Worm (Caenorhabditis elegans) whole organism, L1 larva: Measurements from ENCODE around the gene col-121.

Experiments
- F16B12.6 ChIP-seq: fragments of 150-350 bp; optimal IDR thresholded peaks from 2 replicates; lab custom pipeline; 2014; ENCODE audit warnings: missing biosample characterization, missing genetic modification characterization
- aly-2 ChIP-seq: fragments of 150-350 bp; optimal IDR thresholded peaks from 2 replicates; lab custom pipeline; 2014; ENCODE audit warnings: missing biosample characterization, missing genetic modification characterization
- blmp-1 ChIP-seq: fragments of 150-350 bp; optimal IDR thresholded peaks from 2 replicates; lab custom pipeline; 2014; ENCODE audit warnings: missing biosample characterization, missing genetic modification characterization
- ceh-63 ChIP-seq: fragments of 200-800 bp; sonication (Bioruptor generic); optimal IDR thresholded peaks from 2 replicates; lab custom pipeline; 2018; ENCODE audit warnings: mild to moderate bottlenecking, missing genetic modification characterization, missing compliant biosample characterization
- ceh-8 ChIP-seq: fragments of 200-800 bp; sonication (Bioruptor generic); optimal IDR thresholded peaks from 2 replicates; lab custom pipeline; 2018; ENCODE audit warnings: mild to moderate bottlenecking, missing genetic modification characterization, moderate library complexity, missing compliant biosample characterization
- ceh-82 ChIP-seq, 3 experiments: fragments of 150-350 bp in 1 of 3; sonication (generic microtip) in 2 of 3; optimal IDR thresholded peaks; 2 replicates each; lab custom pipeline; 2014 to 2017; ENCODE audit warnings: missing biosample characterization in 3 of 3, missing genetic modification characterization in 3 of 3
- dpl-1 ChIP-seq, 3 experiments: fragments of 150-350 bp in 2 of 3; sonication (generic microtip) in 1 of 3; optimal IDR thresholded peaks; 2 replicates each; lab custom pipeline; 2014 to 2017; ENCODE audit warnings: missing biosample characterization in 3 of 3, missing genetic modification characterization in 3 of 3, missing genetic modification reagents in 3 of 3
- dsc-1 ChIP-seq: sonication (generic microtip); optimal IDR thresholded peaks from 2 replicates; lab custom pipeline; 2016; ENCODE audit warnings: mild to moderate bottlenecking, missing genetic modification characterization, missing compliant biosample characterization
- efl-1 ChIP-seq, 4 experiments: fragments of 150-350 bp; optimal IDR thresholded peaks in 3 of 4; peaks in 1 of 4; 1 replicate in 1 of 4; 2 replicates in 3 of 4; lab custom pipeline; 2014; ENCODE audit warnings: missing biosample characterization in 2 of 4, missing genetic modification characterization in 2 of 4, missing genetic modification reagents in 2 of 4
- efl-3 ChIP-seq: fragments of 200-800 bp; sonication (Bioruptor generic); optimal IDR thresholded peaks from 2 replicates; lab custom pipeline; 2018; ENCODE audit warnings: mild to moderate bottlenecking, missing genetic modification characterization, missing compliant biosample characterization
- elt-2 ChIP-seq: sonication (generic microtip); optimal IDR thresholded peaks from 2 replicates; lab custom pipeline; 2016; ENCODE audit warnings: missing genetic modification characterization, mild to moderate bottlenecking, inconsistent platforms, missing compliant biosample characterization, missing genetic modification reagents
- ets-5 ChIP-seq: fragments of 200-800 bp; sonication (Bioruptor generic); IDR thresholded peaks from 2 replicates; pipeline ENCODE4 v1.3.6; 2022; ENCODE audit warnings: missing genetic modification characterization, missing compliant biosample characterization
- hlh-4 ChIP-seq: sonication (generic microtip); optimal IDR thresholded peaks from 2 replicates; lab custom pipeline; 2016; ENCODE audit warnings: mild to moderate bottlenecking, missing genetic modification characterization, missing compliant biosample characterization
- hpl-2 ChIP-seq: fragments of 150-350 bp; optimal IDR thresholded peaks from 2 replicates; lab custom pipeline; 2014; ENCODE audit warnings: missing biosample characterization, missing genetic modification reagents, missing genetic modification characterization
- irx-1 ChIP-seq: sonication (generic microtip); optimal IDR thresholded peaks from 2 replicates; lab custom pipeline; 2016; ENCODE audit warnings: missing genetic modification characterization, missing compliant biosample characterization
- isw-1 ChIP-seq: fragments of 200-800 bp; sonication (Bioruptor generic); IDR thresholded peaks from 2 replicates; pipeline ENCODE4 v1.3.6; 2022; ENCODE audit warnings: missing genetic modification characterization, missing compliant biosample characterization
- lin-13 ChIP-seq: fragments of 150-350 bp; optimal IDR thresholded peaks from 2 replicates; lab custom pipeline; 2014; ENCODE audit warnings: missing biosample characterization, missing genetic modification reagents, missing genetic modification characterization
- lin-15B ChIP-seq: fragments of 150-350 bp; sonication (generic microtip); optimal IDR thresholded peaks from 3 replicates; lab custom pipeline; 2014; ENCODE audit warnings: missing biosample characterization, missing genetic modification characterization
- lin-35 ChIP-seq, 2 experiments: fragments of 150-350 bp; optimal IDR thresholded peaks; 2 replicates each; lab custom pipeline; 2014; ENCODE audit warnings: missing biosample characterization in 2 of 2, missing genetic modification characterization in 2 of 2, missing genetic modification reagents in 2 of 2
- lin-39 ChIP-seq: fragments of 150-350 bp; optimal IDR thresholded peaks from 2 replicates; lab custom pipeline; 2014; ENCODE audit warnings: missing biosample characterization, missing genetic modification reagents, missing genetic modification characterization
- lir-3 ChIP-seq: sonication (generic microtip); optimal IDR thresholded peaks from 2 replicates; lab custom pipeline; 2016; ENCODE audit warnings: mild to moderate bottlenecking, missing genetic modification characterization, moderate library complexity, missing compliant biosample characterization; ENCODE audit not compliant: poor library complexity
- lsy-2 ChIP-seq, 2 experiments: fragments of 150-350 bp; optimal IDR thresholded peaks; 2 replicates each; lab custom pipeline; 2014; ENCODE audit warnings: missing biosample characterization in 2 of 2, missing genetic modification characterization in 2 of 2
- mab-9 ChIP-seq: fragments of 200-800 bp; sonication (Bioruptor generic); IDR thresholded peaks from 2 replicates; pipeline ENCODE4 v1.3.6; 2022; ENCODE audit warnings: missing genetic modification reagents, missing genetic modification characterization, missing compliant biosample characterization
- mdl-1 ChIP-seq, 2 experiments: fragments of 150-350 bp; optimal IDR thresholded peaks; 2 replicates each; lab custom pipeline; 2014 to 2017; ENCODE audit warnings: missing biosample characterization in 2 of 2, missing genetic modification characterization in 2 of 2, inconsistent platforms in 1 of 2
- nhr-11 ChIP-seq: fragments of 150-350 bp; optimal IDR thresholded peaks from 2 replicates; lab custom pipeline; 2014; ENCODE audit warnings: missing biosample characterization, missing genetic modification characterization
- nhr-19 ChIP-seq: fragments of 200-800 bp; sonication (Bioruptor generic); conservative IDR thresholded peaks from 2 replicates; pipeline ENCODE4 v1.3.6; 2022; ENCODE audit warnings: missing genetic modification characterization, missing compliant biosample characterization
- nhr-237 ChIP-seq: fragments of 150-350 bp; optimal IDR thresholded peaks from 2 replicates; lab custom pipeline; 2014; ENCODE audit warnings: missing biosample characterization, missing genetic modification characterization
- nhr-47 ChIP-seq: sonication (generic microtip); optimal IDR thresholded peaks from 2 replicates; lab custom pipeline; 2016; ENCODE audit warnings: mild to moderate bottlenecking, missing genetic modification characterization, moderate library complexity, missing compliant biosample characterization
- nhr-71 ChIP-seq: sonication (generic microtip); optimal IDR thresholded peaks from 2 replicates; lab custom pipeline; 2016; ENCODE audit warnings: mild to moderate bottlenecking, missing genetic modification characterization, moderate library complexity, missing compliant biosample characterization
- nhr-77 ChIP-seq: fragments of 150-350 bp; optimal IDR thresholded peaks from 2 replicates; lab custom pipeline; 2014; ENCODE audit warnings: missing biosample characterization, missing genetic modification characterization
- nhr-84 ChIP-seq: sonication (generic microtip); optimal IDR thresholded peaks from 2 replicates; lab custom pipeline; 2017; ENCODE audit warnings: missing biosample characterization, missing genetic modification characterization
- nhr-85 ChIP-seq: sonication (generic microtip); peaks from one replicate; lab custom pipeline; 2016; ENCODE audit warnings: missing genetic modification characterization, inconsistent platforms, missing compliant biosample characterization
- nhr-90 ChIP-seq: sonication (generic microtip); optimal IDR thresholded peaks from 2 replicates; lab custom pipeline; 2016; ENCODE audit warnings: mild to moderate bottlenecking, missing genetic modification characterization, missing compliant biosample characterization; ENCODE audit not compliant: poor library complexity
- pax-3 ChIP-seq: fragments of 200-800 bp; sonication (Bioruptor generic); optimal IDR thresholded peaks from 2 replicates; lab custom pipeline; 2018; ENCODE audit warnings: mild to moderate bottlenecking, missing genetic modification characterization, moderate library complexity, missing compliant biosample characterization
- rnt-1 ChIP-seq: sonication (generic microtip); optimal IDR thresholded peaks from 2 replicates; lab custom pipeline; 2016; ENCODE audit warnings: mild to moderate bottlenecking, missing genetic modification characterization, moderate library complexity, missing compliant biosample characterization
- snu-23 ChIP-seq: sonication (generic microtip); optimal IDR thresholded peaks from 2 replicates; lab custom pipeline; 2016; ENCODE audit warnings: missing genetic modification characterization, missing compliant biosample characterization
- sox-4 ChIP-seq: sonication (generic microtip); optimal IDR thresholded peaks from 2 replicates; lab custom pipeline; 2016; ENCODE audit warnings: missing genetic modification characterization, missing compliant biosample characterization
- swsn-7 ChIP-seq: sonication (generic microtip); optimal IDR thresholded peaks from 2 replicates; lab custom pipeline; 2016; ENCODE audit warnings: missing genetic modification characterization, missing compliant biosample characterization
- tbx-2 ChIP-seq: sonication (generic microtip); optimal IDR thresholded peaks from 2 replicates; lab custom pipeline; 2016; ENCODE audit warnings: missing genetic modification characterization, missing compliant biosample characterization
- unc-98 ChIP-seq: fragments of 200-800 bp; sonication (Bioruptor generic); IDR thresholded peaks from 2 replicates; pipeline ENCODE4 v1.3.6; 2022; ENCODE audit warnings: missing genetic modification characterization, missing compliant biosample characterization
- xbp-1 ChIP-seq: sonication (generic microtip); optimal IDR thresholded peaks from 2 replicates; lab custom pipeline; 2016; ENCODE audit warnings: missing genetic modification characterization, missing compliant biosample characterization

col-121 gene

ce11 chrIV:9403761-9404420 is 7.9 kb upstream of the col-121 start:
- TF ChIP-seq isw-1 (peak; percentile 55), nhr-19 (peak; percentile 36; the same call in 1 of the 2 replicates), rnt-1 (tag; lab: Kevin White, UChicago) (peak; percentile 45), ceh-8 (GFP tag; lab: Kevin White, UChicago) (no peak), nhr-47 (tag; lab: Kevin White, UChicago) (peak; percentile 57), dpl-1 (GFP tag; optimal IDR thresholded peaks at IDR 0.05; lab: Kevin White, UChicago) (peak; percentile 87 to 90 (median 90)), nhr-85 (tag; lab: Kevin White, UChicago) (peak; percentile 75), blmp-1 (no peak), nhr-71 (tag; lab: Kevin White, UChicago) (peak; percentile 49), xbp-1 (peak; percentile 45), lin-13 (no peak), mab-9 (GFP tag; lab: Robert Waterston, UW) (no peak), dsc-1 (peak; percentile 17), tbx-2 (tag; lab: Kevin White, UChicago) (peak; percentile 22), ceh-63 (GFP tag; lab: Kevin White, UChicago) (no peak), nhr-90 (tag; lab: Kevin White, UChicago) (no peak), efl-1 (optimal IDR thresholded peaks at IDR 0.05; lab: Kevin White, UChicago) (peak; percentile 93 to 96), efl-1 (GFP tag; optimal IDR thresholded peaks at IDR 0.05 in 1 of 2; lab: Kevin White, UChicago) (peak; percentile 92 to 99), snu-23 (GFP tag; lab: Kevin White, UChicago) (peak; percentile 22), pax-3 (tag; lab: Kevin White, UChicago) (no peak), swsn-7 (tag; lab: Kevin White, UChicago) (peak; percentile 10), lsy-2 (tag; optimal IDR thresholded peaks at IDR 0.05; lab: Kevin White, UChicago) (peak in 1 of 2 experiments; percentile 39), lin-35 (GFP tag; optimal IDR thresholded peaks at IDR 0.05; lab: Kevin White, UChicago) (peak; percentile 87 to 93), irx-1 (tag; lab: Kevin White, UChicago) (peak; percentile 38), nhr-77 (no peak), hlh-4 (tag; lab: Kevin White, UChicago) (no peak), unc-98 (GFP tag; lab: Robert Waterston, UW) (no peak), efl-3 (GFP tag; lab: Kevin White, UChicago) (no peak), ceh-82 (tag; optimal IDR thresholded peaks at IDR 0.05; lab: Kevin White, UChicago) (peak in 1 of 3 experiments; percentile 8), lin-15B (tag; lab: Kevin White, UChicago) (no peak), lin-39 (tag; lab: Kevin White, UChicago) (no peak), mdl-1 (tag; optimal IDR thresholded peaks at IDR 0.05; lab: Kevin White, UChicago) (no peak), hpl-2 (GFP tag; lab: Kevin White, UChicago) (no peak)

- TF ChIP-seq sox-4 (tag; lab: Kevin White, UChicago) = no peak
- no peak for TF ChIP-seq ets-5 (GFP tag; lab: Robert Waterston, UW)
- no peak for TF ChIP-seq isw-1
- peak; percentile 17 for TF ChIP-seq elt-2 (tag; lab: Kevin White, UChicago)
Observed at ce11 chrIV:9401715-9402114, 5.7 kb upstream of the col-121 start, which contains the start of gene F56D5.6. TSS of gene F56D5.6 (plus strand) at chrIV:9401922.

- TF ChIP-seq dpl-1 (GFP tag; optimal IDR thresholded peaks at IDR 0.05; lab: Kevin White, UChicago) = no peak
- no peak for TF ChIP-seq nhr-90 (tag; lab: Kevin White, UChicago)
- TF ChIP-seq nhr-11 = no peak
- no peak for TF ChIP-seq lir-3 (tag; lab: Kevin White, UChicago)
- no peak for TF ChIP-seq tbx-2 (tag; lab: Kevin White, UChicago)
- no peak for TF ChIP-seq F16B12.6
- TF ChIP-seq aly-2 (tag; lab: Kevin White, UChicago) = no peak
- no peak for TF ChIP-seq nhr-84
- TF ChIP-seq efl-1 (optimal IDR thresholded peaks at IDR 0.05; lab: Kevin White, UChicago) = no peak
- no peak for TF ChIP-seq efl-1 (GFP tag; optimal IDR thresholded peaks at IDR 0.05 in 1 of 2; lab: Kevin White, UChicago)
- TF ChIP-seq nhr-237 (tag; lab: Kevin White, UChicago) = no peak
Observed at ce11 chrIV:9398512-9398911, 2.5 kb upstream of the col-121 start, which contains the start of gene F56D5.2. TSS of gene F56D5.2 (minus strand) at chrIV:9398612.
